Fruit fly (Drosophila melanogaster): Measurements from ENCODE around the gene ATPsynCF6.

ATPsynCF6 gene

dm6 chr3R:23331865-23332367 is 23.9 kb downstream of the ATPsynCF6 start (continued):
- no peak for TF ChIP-seq repo (GFP tag; optimal IDR thresholded peaks at IDR 0.05)
- TF ChIP-seq Bgb (GFP tag; IDR thresholded peaks at IDR 0.05; ENCODE audit: partially characterized antibody): 0 out of 2 replicates have a peak, but pooled peaks have one; percentile 28
- TF ChIP-seq mam (GFP tag; optimal IDR thresholded peaks at IDR 0.05): peak; percentile 1
- peak; percentile 14 for TF ChIP-seq lilli (GFP tag; optimal IDR thresholded peaks at IDR 0.05)
- TF ChIP-seq Ada2b (GFP tag; IDR thresholded peaks at IDR 0.05): peak; percentile 19; the same call in 1 of the 2 replicates
- peak; percentile 42 for TF ChIP-seq Ptx1 (GFP tag; IDR thresholded peaks at IDR 0.05)
- TF ChIP-seq caup (GFP tag; optimal IDR thresholded peaks at IDR 0.05; ENCODE audit: severe bottlenecking): peak; percentile 4
- TF ChIP-seq fd64A (GFP tag; optimal IDR thresholded peaks at IDR 0.05): no peak
- peak; percentile 68 for TF ChIP-seq ftz-f1 (GFP tag; optimal IDR thresholded peaks at IDR 0.05)
- peak; percentile 66 for TF ChIP-seq sug (tag; optimal IDR thresholded peaks at IDR 0.05)
- no peak for TF ChIP-seq dpn (GFP tag; optimal IDR thresholded peaks at IDR 0.05)
- TF ChIP-seq pita (GFP tag; optimal IDR thresholded peaks at IDR 0.05): no peak
- peak; percentile 26 for TF ChIP-seq sens (GFP tag)
- TF ChIP-seq sc (optimal IDR thresholded peaks at IDR 0.05): no peak
- no peak for TF ChIP-seq sc (GFP tag; optimal IDR thresholded peaks at IDR 0.05)
- TF ChIP-seq CG14860 (GFP tag; IDR thresholded peaks at IDR 0.05; ENCODE audit: partially characterized antibody): no peak
- no peak for TF ChIP-seq MESR4 (GFP tag; optimal IDR thresholded peaks at IDR 0.05)
- TF ChIP-seq gem (tag; optimal IDR thresholded peaks at IDR 0.05): peak; percentile 28
- TF ChIP-seq nom (GFP tag; optimal IDR thresholded peaks at IDR 0.05): no peak
- TF ChIP-seq CG7928 (GFP tag; optimal IDR thresholded peaks at IDR 0.05): no peak
- no peak for TF ChIP-seq wor (GFP tag; IDR thresholded peaks at IDR 0.05)
- no peak for TF ChIP-seq ab (GFP tag; optimal IDR thresholded peaks at IDR 0.05)
- TF ChIP-seq stc (GFP tag; IDR thresholded peaks at IDR 0.05): no peak
- TF ChIP-seq CG8281 (tag; optimal IDR thresholded peaks at IDR 0.05): no peak
- peak; percentile 84 for TF ChIP-seq Med (GFP tag)
- TF ChIP-seq lbe (GFP tag; optimal IDR thresholded peaks at IDR 0.05): no peak
- TF ChIP-seq HHEX (GFP tag; optimal IDR thresholded peaks at IDR 0.05): peak; percentile 16
- no peak for TF ChIP-seq Vsx1 (GFP tag; optimal IDR thresholded peaks at IDR 0.05)
- no peak for TF ChIP-seq fu2 (GFP tag; optimal IDR thresholded peaks at IDR 0.05)
- TF ChIP-seq sim (GFP tag; IDR thresholded peaks at IDR 0.05): no peak
- TF ChIP-seq CG32767 (GFP tag; IDR thresholded peaks at IDR 0.05): no peak
- peak; percentile 16; the same call in 1 of the 2 replicates for TF ChIP-seq CG11696 (GFP tag; IDR thresholded peaks at IDR 0.05)
- no peak for TF ChIP-seq psq (GFP tag; optimal IDR thresholded peaks at IDR 0.05)
- TF ChIP-seq sob (GFP tag; IDR thresholded peaks at IDR 0.05): peak; percentile 13; the same call in 1 of the 2 replicates
- TF ChIP-seq sisA (GFP tag; IDR thresholded peaks at IDR 0.05): no peak
- TF ChIP-seq ems (GFP tag; optimal IDR thresholded peaks at IDR 0.05): no peak
- TF ChIP-seq mld (GFP tag; IDR thresholded peaks at IDR 0.05; ENCODE audit: partially characterized antibody): no peak
- no peak for TF ChIP-seq Drgx (GFP tag; IDR thresholded peaks at IDR 0.05)
- TF ChIP-seq maf-S (GFP tag; optimal IDR thresholded peaks at IDR 0.05): peak; percentile 26
- no peak for TF ChIP-seq CG18764 (GFP tag; optimal IDR thresholded peaks at IDR 0.05)
- TF ChIP-seq ham (GFP tag; IDR thresholded peaks at IDR 0.05): no peak
- peak in 1 of 2 experiments; percentile 2 for TF ChIP-seq bsh (GFP tag; optimal IDR thresholded peaks at IDR 0.05)
- no peak for TF ChIP-seq Rfx (GFP tag; IDR thresholded peaks at IDR 0.05)
- TF ChIP-seq otp (GFP tag; IDR thresholded peaks at IDR 0.05): no peak
- peak; percentile 29 for TF ChIP-seq CG2678 (tag; optimal IDR thresholded peaks at IDR 0.05)
- 0 out of 4 replicates have a peak, but pooled peaks have one; percentile 5 for TF ChIP-seq Gug (GFP tag; IDR thresholded peaks at IDR 0.05)
- no peak for TF ChIP-seq aop (GFP tag; IDR thresholded peaks at IDR 0.05)
- peak; percentile 88 for TF ChIP-seq GATAe (GFP tag; conservative IDR thresholded peaks at IDR 0.05)
- peak; percentile 50 for TF ChIP-seq CG12769 (tag; optimal IDR thresholded peaks at IDR 0.05)
- TF ChIP-seq CG2712 (tag; optimal IDR thresholded peaks at IDR 0.05): no peak
- no peak for TF ChIP-seq eyg (GFP tag; optimal IDR thresholded peaks at IDR 0.05)

Data from whole organism, embryonic.